Worm (Caenorhabditis elegans) whole organism, L4 larva: ENCODE measurements around the gene ZK1248.20.

ENCODE experiments used
- F26F4.8 ChIP-seq: fragments of 200-800 bp; sonication (Bioruptor generic); conservative IDR thresholded peaks from 2 replicates; pipeline ENCODE4 v1.3.6; 2022; ENCODE audit warnings: missing genetic modification characterization, missing compliant biosample characterization
- Y48G9A.11 ChIP-seq: fragments of 200-800 bp; sonication (Bioruptor generic); IDR thresholded peaks from 2 replicates; pipeline ENCODE4 v1.3.6; 2022; ENCODE audit warnings: missing genetic modification reagents, missing genetic modification characterization, missing compliant biosample characterization
- Y5F2A.4 ChIP-seq: fragments of 200-800 bp; sonication (Bioruptor generic); optimal IDR thresholded peaks from 2 replicates; lab custom pipeline; 2018; ENCODE audit warnings: mild to moderate bottlenecking, missing genetic modification characterization, missing compliant biosample characterization
- ama-1 ChIP-seq: fragments of 150-350 bp; optimal IDR thresholded peaks from 2 replicates; lab custom pipeline; 2014; ENCODE audit warnings: inconsistent platforms, mixed read lengths
- ceh-32 ChIP-seq: sonication (generic microtip); optimal IDR thresholded peaks from 2 replicates; lab custom pipeline; 2016; ENCODE audit warnings: mild to moderate bottlenecking, missing genetic modification characterization, missing compliant biosample characterization; ENCODE audit not compliant: poor library complexity
- ceh-62 ChIP-seq: sonication (generic microtip); optimal IDR thresholded peaks from 2 replicates; lab custom pipeline; 2017; ENCODE audit warnings: missing biosample characterization, missing genetic modification characterization
- ces-1 ChIP-seq: fragments of 150-350 bp; sonication (generic microtip); optimal IDR thresholded peaks from 4 replicates; lab custom pipeline; 2014; ENCODE audit warnings: missing biosample characterization, missing genetic modification reagents, missing genetic modification characterization
- daf-16 ChIP-seq, 3 experiments: sonication (generic microtip); optimal IDR thresholded peaks; 2 replicates each; lab custom pipeline; 2016 to 2017; ENCODE audit warnings: missing genetic modification characterization in 3 of 3, missing genetic modification reagents in 3 of 3, mild to moderate bottlenecking in 2 of 3, missing compliant biosample characterization in 2 of 3, missing biosample characterization in 1 of 3, moderate library complexity in 1 of 3
- daf-19 ChIP-seq: fragments of 200-800 bp; sonication (Bioruptor generic); conservative IDR thresholded peaks from 2 replicates; pipeline ENCODE4 v1.3.6; 2022; ENCODE audit warnings: missing genetic modification characterization, missing compliant biosample characterization
- daf-8 ChIP-seq: fragments of 200-800 bp; sonication (Bioruptor generic); IDR thresholded peaks from 2 replicates; pipeline ENCODE4 v1.3.6; 2022; ENCODE audit warnings: missing genetic modification characterization, missing compliant biosample characterization
- fkh-10 ChIP-seq: fragments of 150-350 bp; optimal IDR thresholded peaks from 2 replicates; lab custom pipeline; 2014; ENCODE audit warnings: missing biosample characterization, missing genetic modification reagents, missing genetic modification characterization
- hif-1 ChIP-seq, 2 experiments: sonication (generic microtip); optimal IDR thresholded peaks; 2 replicates each; lab custom pipeline; 2016 to 2017; ENCODE audit warnings: missing compliant biosample characterization in 2 of 2, missing genetic modification characterization in 2 of 2, missing genetic modification reagents in 2 of 2, missing genotype in 2 of 2, mild to moderate bottlenecking in 1 of 2
- hlh-30 ChIP-seq: sonication (generic microtip); optimal IDR thresholded peaks from 2 replicates; lab custom pipeline; 2017; ENCODE audit warnings: antibody characterized with exemption, mild to moderate bottlenecking, missing genetic modification characterization, missing compliant biosample characterization; ENCODE audit not compliant: insufficient read depth
- lim-7 ChIP-seq: fragments of 200-800 bp; sonication (Bioruptor generic); IDR thresholded peaks from 2 replicates; pipeline ENCODE4 v1.3.6; 2022; ENCODE audit warnings: missing genetic modification characterization, missing compliant biosample characterization
- lin-13 ChIP-seq: fragments of 150-350 bp; optimal IDR thresholded peaks from 2 replicates; lab custom pipeline; 2014; ENCODE audit warnings: missing biosample characterization, missing genetic modification reagents, missing genetic modification characterization
- lin-38 ChIP-seq: fragments of 200-800 bp; sonication (Bioruptor generic); IDR thresholded peaks from 2 replicates; pipeline ENCODE4 v1.3.6; 2022; ENCODE audit warnings: missing genetic modification reagents, missing genetic modification characterization, missing compliant biosample characterization
- madf-9 ChIP-seq: fragments of 200-800 bp; sonication (Bioruptor generic); conservative IDR thresholded peaks from 2 replicates; pipeline ENCODE4 v1.3.6; 2022; ENCODE audit warnings: missing genetic modification reagents, missing genetic modification characterization, missing compliant biosample characterization
- mep-1 ChIP-seq: fragments of 150-350 bp; sonication (generic microtip); optimal IDR thresholded peaks from 3 replicates; lab custom pipeline; 2014; ENCODE audit warnings: missing biosample characterization, missing genetic modification characterization
- nhr-10 ChIP-seq: fragments of 150-350 bp; optimal IDR thresholded peaks from 2 replicates; lab custom pipeline; 2014; ENCODE audit warnings: missing biosample characterization, missing genetic modification characterization
- nhr-102 ChIP-seq: sonication (generic microtip); optimal IDR thresholded peaks from 2 replicates; lab custom pipeline; 2016; ENCODE audit warnings: mild to moderate bottlenecking, missing genetic modification characterization, moderate library complexity, missing compliant biosample characterization
- nhr-28 ChIP-seq: fragments of 150-350 bp; optimal IDR thresholded peaks from 2 replicates; lab custom pipeline; 2014; ENCODE audit warnings: missing biosample characterization, missing genetic modification characterization
- nhr-41 ChIP-seq: fragments of 200-800 bp; sonication (Bioruptor generic); IDR thresholded peaks from 2 replicates; pipeline ENCODE4 v1.3.6; 2022; ENCODE audit warnings: missing genetic modification reagents, missing genetic modification characterization, missing compliant biosample characterization
- nhr-42 ChIP-seq: fragments of 200-800 bp; sonication (Bioruptor generic); IDR thresholded peaks from 2 replicates; pipeline ENCODE4 v1.3.6; 2022; ENCODE audit warnings: missing genetic modification characterization, missing compliant biosample characterization
- nhr-48 ChIP-seq: sonication (generic microtip); optimal IDR thresholded peaks from 2 replicates; lab custom pipeline; 2016; ENCODE audit warnings: mild to moderate bottlenecking, missing genetic modification characterization, missing compliant biosample characterization
- nhr-6 ChIP-seq: fragments of 150-350 bp; optimal IDR thresholded peaks from 2 replicates; lab custom pipeline; 2014; ENCODE audit warnings: missing biosample characterization, missing genetic modification characterization
- nhr-77 ChIP-seq: fragments of 150-350 bp; optimal IDR thresholded peaks from 2 replicates; lab custom pipeline; 2014; ENCODE audit warnings: missing biosample characterization, missing genetic modification characterization
- saeg-2 ChIP-seq: fragments of 200-800 bp; sonication (Bioruptor generic); IDR thresholded peaks from 2 replicates; pipeline ENCODE4 v1.3.6; 2022; ENCODE audit warnings: missing genetic modification reagents, missing genetic modification characterization, missing compliant biosample characterization
- spr-1 ChIP-seq: sonication (generic microtip); optimal IDR thresholded peaks from 2 replicates; lab custom pipeline; 2016; ENCODE audit warnings: mild to moderate bottlenecking, missing genetic modification characterization, missing compliant biosample characterization
- unc-39 ChIP-seq: sonication (generic microtip); optimal IDR thresholded peaks from 2 replicates; lab custom pipeline; 2017; ENCODE audit warnings: missing biosample characterization, missing genetic modification characterization
- unc-62 ChIP-seq, 3 experiments: fragments of 150-350 bp in 1 of 3; sonication (generic microtip); optimal IDR thresholded peaks in 2 of 3; peaks in 1 of 3; 1 replicate in 1 of 3; 2 replicates in 2 of 3; lab custom pipeline; 2014 to 2017; ENCODE audit warnings: missing biosample characterization in 3 of 3, missing genetic modification characterization in 3 of 3, missing genetic modification reagents in 3 of 3, missing genotype in 1 of 3

ZK1248.20 gene

ce11 chrII:5846181-5846580 is 29.7 kb downstream of the ZK1248.20 start (continued):
- no peak for TF ChIP-seq nhr-10 (tag; lab: Kevin White, UChicago)
- TF ChIP-seq, all 104 proteins: peak for 3

ce11 chrII:5852007-5852406 is 35.6 kb downstream of the ZK1248.20 start, which contains the start of gene H41C03.2:
H41C03.2 (minus strand) TSS chrII:5852107.
- peak in 1 of 2 experiments; percentile 75 for TF ChIP-seq unc-62 (GFP tag; optimal IDR thresholded peaks at IDR 0.05 in 1 of 2; lab: Kevin White, UChicago)
- no peak for TF ChIP-seq unc-62 (tag; optimal IDR thresholded peaks at IDR 0.05; lab: Kevin White, UChicago)
- TF ChIP-seq nhr-102 = no peak

DNA sequence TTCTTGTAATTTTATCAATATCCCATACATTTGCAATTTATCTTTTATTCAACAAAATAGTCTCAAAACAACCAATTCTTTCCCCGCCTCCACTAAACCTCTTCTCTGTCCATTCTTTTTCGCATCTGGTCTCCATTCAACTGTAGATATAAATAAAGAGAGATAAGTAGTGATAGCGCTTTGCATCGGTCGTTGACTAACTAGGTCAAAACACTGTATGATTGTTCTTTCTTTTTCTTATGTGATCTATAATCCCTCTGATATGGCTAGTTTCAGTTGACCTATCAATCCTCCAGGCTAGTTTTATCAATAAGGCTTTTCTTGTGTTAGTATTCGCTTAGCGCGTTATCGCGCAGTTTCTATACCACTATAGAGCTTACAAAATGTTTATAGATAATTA is 36.8 kb downstream of the ZK1248.20 start:
- TF ChIP-seq nhr-28 = peak; percentile 62
- no peak for TF ChIP-seq nhr-77 (tag; lab: Kevin White, UChicago)
- TF ChIP-seq, all 104 proteins: peak for 1

DNA sequence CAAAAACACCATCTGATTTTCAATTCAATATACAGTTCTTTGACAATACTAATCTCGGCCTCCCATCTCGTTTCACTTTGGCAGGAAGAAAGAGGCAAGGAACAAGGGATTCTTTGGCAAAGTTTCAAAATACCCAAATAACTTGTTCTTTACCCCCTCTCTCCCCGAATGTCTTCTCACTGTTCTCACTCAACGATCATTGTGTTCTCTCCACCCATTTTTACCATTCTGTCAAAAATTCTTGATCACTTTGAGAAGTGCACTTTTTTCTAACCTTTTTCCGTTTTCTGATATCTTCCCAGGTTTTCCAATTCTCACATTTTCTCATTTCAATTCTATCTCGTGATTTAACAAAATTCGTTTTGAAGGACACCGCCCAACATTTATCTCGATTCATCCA is 37.7 kb downstream of the ZK1248.20 start, which contains the start of gene H41C03.1:
Gene H41C03.1 (plus strand): TSS at position 301 of the 400 bp plus-strand sequence.
- TF ChIP-seq F26F4.8 (GFP tag; lab: Robert Waterston, UW) (no peak), ama-1 (no peak), Y5F2A.4 (no peak), spr-1 (no peak), Y48G9A.11 (GFP tag; lab: Robert Waterston, UW) (no peak), nhr-10 (tag; lab: Kevin White, UChicago) (no peak), hif-1 (tag; optimal IDR thresholded peaks at IDR 0.05; lab: Kevin White, UChicago) (no peak), ceh-32 (tag; lab: Kevin White, UChicago) (no peak), ceh-62 (tag; lab: Kevin White, UChicago) (no peak), unc-39 (no peak), ces-1 (GFP tag; lab: Kevin White, UChicago) (no peak)

- TF ChIP-seq ama-1 = no peak
- TF ChIP-seq ces-1 (GFP tag; lab: Kevin White, UChicago) = no peak
- TF ChIP-seq nhr-41 (GFP tag; lab: Robert Waterston, UW) = no peak
- TF ChIP-seq hlh-30 = no peak
- TF ChIP-seq spr-1 = no peak
- TF ChIP-seq daf-8 (GFP tag; lab: Robert Waterston, UW) = no peak
- TF ChIP-seq lim-7 (GFP tag; lab: Robert Waterston, UW) = no peak
- TF ChIP-seq saeg-2 = no peak
- TF ChIP-seq nhr-48 (tag; lab: Kevin White, UChicago) = no peak
- TF ChIP-seq nhr-42 = no peak
- no peak for TF ChIP-seq Y48G9A.11 (GFP tag; lab: Robert Waterston, UW)
Observed at ce11 chrII:5858322-5858721, 41.9 kb downstream of the ZK1248.20 start, which contains the start of gene F55C12.4. F55C12.4 (minus strand) TSS chrII:5858422.

DNA sequence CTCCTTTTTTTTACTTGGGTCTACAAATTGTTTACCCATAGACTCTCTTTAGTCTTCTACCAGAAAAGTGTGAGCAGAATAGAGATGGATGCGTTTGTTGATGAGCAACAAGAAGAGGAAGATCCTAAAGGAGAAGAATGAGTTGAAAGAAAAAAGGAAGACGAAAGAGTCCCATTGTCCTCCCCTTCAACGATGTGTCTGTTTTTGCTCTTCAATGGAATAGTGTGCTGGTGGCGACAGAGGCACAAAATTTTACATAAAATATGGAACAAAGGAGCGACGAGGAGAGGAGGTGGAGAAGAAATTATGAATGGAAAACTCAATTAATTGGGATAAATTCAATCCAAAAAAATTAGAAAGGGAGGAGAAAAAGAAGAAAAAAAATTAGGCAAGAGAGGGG is 44.2 kb downstream of the ZK1248.20 start:
- TF ChIP-seq lin-38 (GFP tag; lab: Robert Waterston, UW) (no peak), mep-1 (no peak), fkh-10 (peak; percentile 87), daf-19 (GFP tag; lab: Robert Waterston, UW) (no peak), madf-9 (GFP tag; lab: Robert Waterston, UW) (no peak)

DNA sequence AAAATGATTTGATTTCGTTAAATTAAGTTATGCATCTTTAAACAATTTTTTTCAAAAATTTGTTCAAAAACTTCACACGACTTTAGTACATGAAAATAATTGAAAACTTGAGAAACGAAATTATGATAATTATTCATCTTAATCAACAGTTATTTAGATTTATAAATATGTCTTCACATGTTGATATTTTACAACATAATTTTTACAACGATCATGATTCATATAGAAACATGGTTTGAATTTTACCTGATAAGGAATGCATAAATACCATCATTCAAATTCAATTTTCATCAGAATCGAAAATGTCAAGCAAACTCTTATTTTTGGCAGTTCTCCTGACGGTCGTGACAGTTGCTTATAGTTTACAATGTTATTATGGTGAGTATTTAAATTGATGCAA is 47.4 kb downstream of the ZK1248.20 start, which contains the start of gene tag-234:
Gene tag-234 (plus strand): TSS at position 301 of the 400 bp plus-strand sequence.
- TF ChIP-seq nhr-28 (peak; percentile 4), nhr-6 (tag; lab: Kevin White, UChicago) (peak; percentile 7), lin-13 (GFP tag; lab: Kevin White, UChicago) (no peak), daf-16 (GFP tag; optimal IDR thresholded peaks at IDR 0.05; lab: Kevin White, UChicago) (no peak), daf-16 (tag; optimal IDR thresholded peaks at IDR 0.05; lab: Kevin White, UChicago) (peak; percentile 64)
- TF ChIP-seq, all 104 proteins: peak for 3
